Worm (Caenorhabditis elegans): ENCODE data around the gene mlc-3.

Gene mlc-3

ce11 chrIII:5554884-5555500, 9.8 kb upstream of the mlc-3 start, which contains the start of the genes nmad-1 and hach-1 (continued):
- no peak for TF ChIP-seq F26F4.8 (GFP tag; conservative IDR thresholded peaks at IDR 0.05)
- TF ChIP-seq fkh-10 (GFP tag; optimal IDR thresholded peaks at IDR 0.05): peak; percentile 36
- TF ChIP-seq ama-1 (optimal IDR thresholded peaks at IDR 0.05): no peak
- TF ChIP-seq jun-1 (tag; optimal IDR thresholded peaks at IDR 0.05): no peak
- no peak for TF ChIP-seq ZK337.2 (GFP tag; IDR thresholded peaks at IDR 0.05)
- no peak for TF ChIP-seq ceh-82 (tag; optimal IDR thresholded peaks at IDR 0.05)
- TF ChIP-seq nhr-77 (tag; optimal IDR thresholded peaks at IDR 0.05): peak; percentile 14
- TF ChIP-seq Y5F2A.4 (GFP tag; optimal IDR thresholded peaks at IDR 0.05): no peak
- TF ChIP-seq unc-130 (GFP tag; optimal IDR thresholded peaks at IDR 0.05): peak; percentile 53
- TF ChIP-seq nhr-28 (tag; optimal IDR thresholded peaks at IDR 0.05): peak; percentile 27
- no peak for TF ChIP-seq ztf-7 (tag; optimal IDR thresholded peaks at IDR 0.05)
- 0 out of 2 replicates have a peak, but pooled peaks have one; percentile 47 for TF ChIP-seq arid-1 (GFP tag; conservative IDR thresholded peaks at IDR 0.05)
- TF ChIP-seq aha-1 (tag): no peak
- TF ChIP-seq hif-1 (tag; optimal IDR thresholded peaks at IDR 0.05): peak in 1 of 2 experiments; percentile 67
- TF ChIP-seq egl-43 (GFP tag; IDR thresholded peaks at IDR 0.05): 0 out of 2 replicates have a peak, but pooled peaks have one; percentile 57
- no peak for TF ChIP-seq sdz-12 (GFP tag; optimal IDR thresholded peaks at IDR 0.05)
- TF ChIP-seq daf-8 (GFP tag; IDR thresholded peaks at IDR 0.05): no peak
- no peak for TF ChIP-seq unc-62 (GFP tag; optimal IDR thresholded peaks at IDR 0.05 in 1 of 2)
- no peak for TF ChIP-seq unc-62 (tag; optimal IDR thresholded peaks at IDR 0.05)
- TF ChIP-seq nhr-10 (tag; optimal IDR thresholded peaks at IDR 0.05): peak; percentile 42
- no peak for TF ChIP-seq mdl-1 (tag; optimal IDR thresholded peaks at IDR 0.05)
- 0 out of 2 replicates have a peak, but pooled peaks have one; percentile 48 for TF ChIP-seq daf-19 (GFP tag; conservative IDR thresholded peaks at IDR 0.05)
- no peak for TF ChIP-seq dmd-8 (GFP tag; IDR thresholded peaks at IDR 0.05)
- TF ChIP-seq tra-1 (GFP tag; IDR thresholded peaks at IDR 0.05): no peak

DNA sequence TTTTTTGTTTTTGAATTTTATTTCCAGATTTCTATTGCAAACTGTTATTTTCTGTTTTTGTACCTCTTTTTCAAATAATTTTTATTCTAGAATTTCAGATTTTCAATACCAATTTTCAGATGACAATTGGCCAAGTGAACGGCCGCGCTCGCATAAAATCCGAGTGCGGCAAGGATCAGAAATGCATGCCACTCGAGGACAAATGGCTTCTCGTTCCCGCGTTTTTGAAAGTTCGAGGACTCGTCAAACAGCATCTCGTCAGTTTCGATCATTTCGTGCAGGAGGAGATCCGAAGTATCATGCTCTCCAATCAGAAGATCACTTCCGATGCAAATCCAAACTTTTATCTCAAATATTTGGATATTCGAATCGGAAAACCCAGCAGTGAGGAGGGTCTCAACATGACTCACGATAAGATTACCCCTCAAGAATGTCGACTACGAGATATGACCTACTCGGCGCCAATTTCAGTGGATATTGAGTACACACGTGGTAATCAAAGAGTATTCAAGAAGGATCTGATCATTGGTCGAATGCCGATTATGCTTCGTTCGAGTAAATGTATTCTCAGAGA, 7.5 kb upstream of the mlc-3 start, which contains the start of gene rpc-2:
rpc-2 (plus strand) TSS at position 120 of the 574 bp plus-strand sequence.
- TF ChIP-seq dmd-8 (GFP tag; IDR thresholded peaks at IDR 0.05) (0 out of 2 replicates have a peak, but pooled peaks have one; percentile 51), egl-27 (tag; optimal IDR thresholded peaks at IDR 0.05) (no peak), mdt-29 (GFP tag; IDR thresholded peaks at IDR 0.05) (peak; percentile 49; the same call in 1 of the 2 replicates), jun-1 (tag; optimal IDR thresholded peaks at IDR 0.05) (no peak), Y75B8A.6 (GFP tag; IDR thresholded peaks at IDR 0.05) (peak; percentile 16; the same call in 1 of the 2 replicates), nhr-11 (tag; optimal IDR thresholded peaks at IDR 0.05) (no peak), tra-1 (GFP tag; IDR thresholded peaks at IDR 0.05) (peak; percentile 23; the same call in 1 of the 2 replicates), F44E2.7 (GFP tag; IDR thresholded peaks at IDR 0.05) (no peak), F10B5.3 (tag; optimal IDR thresholded peaks at IDR 0.05) (no peak), aha-1 (tag) (peak; percentile 66), nhr-6 (tag; optimal IDR thresholded peaks at IDR 0.05) (no peak), lim-7 (GFP tag; IDR thresholded peaks at IDR 0.05) (peak; percentile 18; the same call in 1 of the 2 replicates), egl-43 (GFP tag; IDR thresholded peaks at IDR 0.05) (peak; percentile 54; the same call in 1 of the 2 replicates), php-3 (GFP tag; IDR thresholded peaks at IDR 0.05) (peak; percentile 44; the same call in 1 of the 2 replicates), arid-1 (GFP tag; conservative IDR thresholded peaks at IDR 0.05) (peak; percentile 69; the same call in 1 of the 2 replicates), nhr-41 (GFP tag; IDR thresholded peaks at IDR 0.05) (no peak), skn-1 (tag; optimal IDR thresholded peaks at IDR 0.05) (no peak), zip-11 (GFP tag; IDR thresholded peaks at IDR 0.05) (no peak), ama-1 (optimal IDR thresholded peaks at IDR 0.05) (peak; percentile 33), Y48G9A.11 (GFP tag; IDR thresholded peaks at IDR 0.05) (peak; percentile 19; the same call in 1 of the 2 replicates), lin-38 (GFP tag; IDR thresholded peaks at IDR 0.05) (peak; percentile 50), pha-4 (GFP tag; IDR thresholded peaks at IDR 0.05) (peak; percentile 47; the same call in 1 of the 2 replicates), pha-4 (tag; optimal IDR thresholded peaks at IDR 0.05) (no peak), spr-1 (tag; optimal IDR thresholded peaks at IDR 0.05) (peak; percentile 24), nhr-102 (tag; optimal IDR thresholded peaks at IDR 0.05) (peak; percentile 9), T26A8.4 (GFP tag; IDR thresholded peaks at IDR 0.05) (peak; percentile 52; the same call in 1 of the 2 replicates)
